Worm (Caenorhabditis elegans) whole organism, L4 larva: Measurements from ENCODE around the gene ndub-11.
A peak's percentile ranks its signal among the peaks of the same experiment; 100 is the strongest.

ENCODE experiments used
- F49E8.2 ChIP-seq: sonication (generic microtip); optimal IDR thresholded peaks from 2 replicates; lab custom pipeline; 2016; ENCODE audit warnings: missing compliant biosample characterization, mild to moderate bottlenecking, missing genetic modification characterization, borderline replicate concordance
- R02D3.7 ChIP-seq: fragments of 150-350 bp; sonication (generic microtip); optimal IDR thresholded peaks from 3 replicates; lab custom pipeline; 2014; ENCODE audit warnings: missing biosample characterization, missing genetic modification characterization
- T20F7.1 ChIP-seq: fragments of 200-800 bp; sonication (Bioruptor generic); optimal IDR thresholded peaks from 2 replicates; lab custom pipeline; 2018; ENCODE audit warnings: mild to moderate bottlenecking, missing genetic modification characterization, missing compliant biosample characterization
- Y105C5A.15 ChIP-seq: fragments of 200-800 bp; sonication (Bioruptor generic); IDR thresholded peaks from 2 replicates; pipeline ENCODE4 v1.3.6; 2022; ENCODE audit warnings: missing genetic modification characterization, missing compliant biosample characterization
- Y48G9A.11 ChIP-seq: fragments of 200-800 bp; sonication (Bioruptor generic); IDR thresholded peaks from 2 replicates; pipeline ENCODE4 v1.3.6; 2022; ENCODE audit warnings: missing genetic modification reagents, missing genetic modification characterization, missing compliant biosample characterization
- Y75B8A.6 ChIP-seq: fragments of 200-800 bp; sonication (Bioruptor generic); IDR thresholded peaks from 2 replicates; pipeline ENCODE4 v1.3.6; 2022; ENCODE audit warnings: missing genetic modification reagents, missing genetic modification characterization, missing compliant biosample characterization
- ZK337.2 ChIP-seq: fragments of 200-800 bp; sonication (Bioruptor generic); IDR thresholded peaks from 2 replicates; pipeline ENCODE4 v1.3.6; 2022; ENCODE audit warnings: missing genetic modification reagents, missing genetic modification characterization, missing compliant biosample characterization
- aly-2 ChIP-seq: sonication (generic microtip); optimal IDR thresholded peaks from 2 replicates; lab custom pipeline; 2018; ENCODE audit warnings: missing biosample characterization, missing genetic modification characterization
- ceh-20 ChIP-seq: fragments of 200-800 bp; sonication (Bioruptor generic); IDR thresholded peaks from 2 replicates; pipeline ENCODE4 v1.3.6; 2022; ENCODE audit warnings: missing genetic modification reagents, missing genetic modification characterization, missing compliant biosample characterization
- ces-1 ChIP-seq: fragments of 150-350 bp; sonication (generic microtip); optimal IDR thresholded peaks from 4 replicates; lab custom pipeline; 2014; ENCODE audit warnings: missing biosample characterization, missing genetic modification reagents, missing genetic modification characterization
- daf-12 ChIP-seq: fragments of 150-350 bp; optimal IDR thresholded peaks from 2 replicates; lab custom pipeline; 2014; ENCODE audit warnings: missing biosample characterization, missing genetic modification reagents, missing genetic modification characterization
- daf-16 ChIP-seq, 3 experiments: sonication (generic microtip); optimal IDR thresholded peaks; 2 replicates each; lab custom pipeline; 2016 to 2017; ENCODE audit warnings: missing genetic modification characterization in 3 of 3, missing genetic modification reagents in 3 of 3, mild to moderate bottlenecking in 2 of 3, missing compliant biosample characterization in 2 of 3, missing biosample characterization in 1 of 3, moderate library complexity in 1 of 3
- dmd-6 ChIP-seq: fragments of 200-800 bp; sonication (Bioruptor generic); IDR thresholded peaks from 2 replicates; pipeline ENCODE4 v1.3.6; 2022; ENCODE audit warnings: missing genetic modification reagents, missing genetic modification characterization, missing compliant biosample characterization
- dmd-9 ChIP-seq: fragments of 200-800 bp; sonication (Bioruptor generic); IDR thresholded peaks from 2 replicates; pipeline ENCODE4 v1.3.6; 2022; ENCODE audit warnings: missing genetic modification reagents, missing genetic modification characterization, missing compliant biosample characterization
- dve-1 ChIP-seq: sonication (generic microtip); optimal IDR thresholded peaks from 2 replicates; lab custom pipeline; 2017; ENCODE audit warnings: antibody characterized with exemption, mild to moderate bottlenecking, missing genetic modification characterization, missing compliant biosample characterization; ENCODE audit not compliant: insufficient read depth
- fkh-10 ChIP-seq: fragments of 150-350 bp; optimal IDR thresholded peaks from 2 replicates; lab custom pipeline; 2014; ENCODE audit warnings: missing biosample characterization, missing genetic modification reagents, missing genetic modification characterization
- hlh-11 ChIP-seq: fragments of 200-800 bp; sonication (Bioruptor generic); optimal IDR thresholded peaks from 2 replicates; lab custom pipeline; 2018; ENCODE audit warnings: mild to moderate bottlenecking, missing genetic modification characterization, missing compliant biosample characterization
- hlh-30 ChIP-seq: sonication (generic microtip); optimal IDR thresholded peaks from 2 replicates; lab custom pipeline; 2017; ENCODE audit warnings: antibody characterized with exemption, mild to moderate bottlenecking, missing genetic modification characterization, missing compliant biosample characterization; ENCODE audit not compliant: insufficient read depth
- jun-1 ChIP-seq: fragments of 150-350 bp; optimal IDR thresholded peaks from 2 replicates; lab custom pipeline; 2014; ENCODE audit warnings: missing biosample characterization, missing genetic modification reagents, missing genetic modification characterization
- lim-7 ChIP-seq: fragments of 200-800 bp; sonication (Bioruptor generic); IDR thresholded peaks from 2 replicates; pipeline ENCODE4 v1.3.6; 2022; ENCODE audit warnings: missing genetic modification characterization, missing compliant biosample characterization
- lin-39 ChIP-seq: fragments of 150-350 bp; optimal IDR thresholded peaks from 2 replicates; lab custom pipeline; 2014; ENCODE audit warnings: missing biosample characterization, missing genetic modification reagents, missing genetic modification characterization
- lsy-2 ChIP-seq, 2 experiments: fragments of 150-350 bp in 1 of 2; sonication (generic microtip) in 1 of 2; optimal IDR thresholded peaks; 2 replicates each; lab custom pipeline; 2014 to 2017; ENCODE audit warnings: missing biosample characterization in 2 of 2, missing genetic modification characterization in 2 of 2
- madf-9 ChIP-seq: fragments of 200-800 bp; sonication (Bioruptor generic); conservative IDR thresholded peaks from 2 replicates; pipeline ENCODE4 v1.3.6; 2022; ENCODE audit warnings: missing genetic modification reagents, missing genetic modification characterization, missing compliant biosample characterization
- mep-1 ChIP-seq: fragments of 150-350 bp; sonication (generic microtip); optimal IDR thresholded peaks from 3 replicates; lab custom pipeline; 2014; ENCODE audit warnings: missing biosample characterization, missing genetic modification characterization
- mes-2 ChIP-seq: sonication (generic microtip); optimal IDR thresholded peaks from 2 replicates; lab custom pipeline; 2016; ENCODE audit warnings: missing genotype, mild to moderate bottlenecking, missing genetic modification characterization, missing compliant biosample characterization; ENCODE audit not compliant: poor library complexity, severe bottlenecking
- nhr-102 ChIP-seq: sonication (generic microtip); optimal IDR thresholded peaks from 2 replicates; lab custom pipeline; 2016; ENCODE audit warnings: mild to moderate bottlenecking, missing genetic modification characterization, moderate library complexity, missing compliant biosample characterization
- nhr-28 ChIP-seq: fragments of 150-350 bp; optimal IDR thresholded peaks from 2 replicates; lab custom pipeline; 2014; ENCODE audit warnings: missing biosample characterization, missing genetic modification characterization
- nhr-41 ChIP-seq: fragments of 200-800 bp; sonication (Bioruptor generic); IDR thresholded peaks from 2 replicates; pipeline ENCODE4 v1.3.6; 2022; ENCODE audit warnings: missing genetic modification reagents, missing genetic modification characterization, missing compliant biosample characterization
- nhr-6 ChIP-seq: fragments of 150-350 bp; optimal IDR thresholded peaks from 2 replicates; lab custom pipeline; 2014; ENCODE audit warnings: missing biosample characterization, missing genetic modification characterization
- nhr-77 ChIP-seq: fragments of 150-350 bp; optimal IDR thresholded peaks from 2 replicates; lab custom pipeline; 2014; ENCODE audit warnings: missing biosample characterization, missing genetic modification characterization
- php-3 ChIP-seq: fragments of 200-800 bp; sonication (Bioruptor generic); IDR thresholded peaks from 2 replicates; pipeline ENCODE4 v1.3.6; 2022; ENCODE audit warnings: missing genetic modification reagents, missing genetic modification characterization, missing compliant biosample characterization
- pqm-1 ChIP-seq: sonication (generic microtip); optimal IDR thresholded peaks from 2 replicates; lab custom pipeline; 2017; ENCODE audit warnings: missing biosample characterization, missing genetic modification characterization
- rbr-2 ChIP-seq: sonication (generic microtip); optimal IDR thresholded peaks from 2 replicates; lab custom pipeline; 2016; ENCODE audit warnings: missing genotype, missing genetic modification characterization, missing compliant biosample characterization
- sdz-12 ChIP-seq: fragments of 200-800 bp; sonication (Bioruptor generic); optimal IDR thresholded peaks from 2 replicates; lab custom pipeline; 2018; ENCODE audit warnings: mild to moderate bottlenecking, missing genetic modification characterization, missing compliant biosample characterization
- snpc-1.2 ChIP-seq: fragments of 200-800 bp; sonication (Bioruptor generic); IDR thresholded peaks from 2 replicates; pipeline ENCODE4 v1.3.6; 2022; ENCODE audit warnings: missing genetic modification reagents, missing genetic modification characterization, missing compliant biosample characterization
- snpc-4 ChIP-seq: fragments of 150-350 bp; optimal IDR thresholded peaks from 2 replicates; lab custom pipeline; 2014; ENCODE audit warnings: missing biosample characterization, missing genetic modification characterization
- spr-1 ChIP-seq: sonication (generic microtip); optimal IDR thresholded peaks from 2 replicates; lab custom pipeline; 2016; ENCODE audit warnings: mild to moderate bottlenecking, missing genetic modification characterization, missing compliant biosample characterization
- unc-62 ChIP-seq, 3 experiments: fragments of 150-350 bp in 1 of 3; sonication (generic microtip); optimal IDR thresholded peaks in 2 of 3; peaks in 1 of 3; 1 replicate in 1 of 3; 2 replicates in 2 of 3; lab custom pipeline; 2014 to 2017; ENCODE audit warnings: missing biosample characterization in 3 of 3, missing genetic modification characterization in 3 of 3, missing genetic modification reagents in 3 of 3, missing genotype in 1 of 3
- vab-7 ChIP-seq: fragments of 200-800 bp; sonication (Bioruptor generic); IDR thresholded peaks from 2 replicates; pipeline ENCODE4 v1.3.6; 2022; ENCODE audit warnings: missing genetic modification reagents, missing genetic modification characterization, missing compliant biosample characterization
- zfp-2 ChIP-seq: sonication (generic microtip); optimal IDR thresholded peaks from 2 replicates; lab custom pipeline; 2016; ENCODE audit warnings: mild to moderate bottlenecking, missing genetic modification characterization, missing compliant biosample characterization
- zfp-3 ChIP-seq: fragments of 200-800 bp; sonication (Bioruptor generic); conservative IDR thresholded peaks from 2 replicates; pipeline ENCODE4 v1.3.6; 2022; ENCODE audit warnings: missing genetic modification reagents, missing genetic modification characterization, missing compliant biosample characterization
- zip-11 ChIP-seq: fragments of 200-800 bp; sonication (Bioruptor generic); IDR thresholded peaks from 2 replicates; pipeline ENCODE4 v1.3.6; 2022; ENCODE audit warnings: missing genetic modification characterization, missing compliant biosample characterization
- zip-2 ChIP-seq: fragments of 150-350 bp; optimal IDR thresholded peaks from 2 replicates; lab custom pipeline; 2014; ENCODE audit warnings: missing biosample characterization, missing genetic modification characterization
- ztf-11 ChIP-seq: fragments of 150-350 bp; optimal IDR thresholded peaks from 2 replicates; lab custom pipeline; 2014; ENCODE audit warnings: missing biosample characterization, missing genetic modification characterization

The ndub-11 gene

DNA sequence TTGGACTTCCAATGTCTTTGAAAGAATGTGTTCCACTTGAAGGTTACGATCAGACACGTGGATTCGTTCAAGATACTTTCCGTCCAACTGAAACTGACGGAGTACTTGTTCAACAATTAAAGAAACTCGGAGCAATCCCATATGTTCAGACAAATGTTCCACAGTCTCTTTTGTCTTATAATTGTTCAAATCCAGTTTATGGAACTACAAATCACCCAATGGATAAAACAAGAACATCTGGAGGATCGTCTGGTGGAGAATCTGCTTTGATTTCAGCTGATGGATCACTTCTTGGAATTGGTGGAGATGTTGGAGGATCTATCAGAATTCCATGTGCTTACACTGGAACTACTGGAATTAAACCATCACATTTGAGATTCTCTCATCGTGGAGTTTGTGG, 23.1 kb upstream of the ndub-11 start:
- peak in 1 of 2 experiments; percentile 93 for TF ChIP-seq unc-62 (GFP tag; optimal IDR thresholded peaks at IDR 0.05 in 1 of 2; lab: Kevin White, UChicago)
- no peak for TF ChIP-seq unc-62 (tag; optimal IDR thresholded peaks at IDR 0.05; lab: Kevin White, UChicago)
- no peak for TF ChIP-seq zfp-2

DNA sequence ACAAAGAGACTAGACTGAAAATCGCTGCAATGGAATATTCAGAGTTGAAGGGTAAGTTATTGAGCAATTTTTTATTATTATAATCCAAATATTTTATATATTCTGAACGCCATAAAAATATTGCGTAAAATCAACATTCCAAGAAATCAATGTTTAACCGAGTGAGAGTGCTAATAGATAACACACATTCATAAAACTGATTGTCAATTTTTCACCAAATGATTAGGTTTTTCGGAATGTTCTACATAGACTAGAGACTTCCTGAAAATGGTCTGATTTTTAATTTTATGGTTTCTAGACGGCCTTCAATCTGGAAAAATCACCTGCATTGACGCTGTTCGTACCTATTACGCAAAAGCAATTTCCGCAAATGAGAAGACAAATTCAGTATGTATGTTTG, 22.7 kb upstream of the ndub-11 start:
- TF ChIP-seq daf-16 (GFP tag; optimal IDR thresholded peaks at IDR 0.05; lab: Kevin White, UChicago) = no peak
- TF ChIP-seq daf-16 (tag; optimal IDR thresholded peaks at IDR 0.05; lab: Kevin White, UChicago) = peak; percentile 49
- no peak for TF ChIP-seq php-3 (GFP tag; lab: Robert Waterston, UW)
- TF ChIP-seq R02D3.7 (tag; lab: Kevin White, UChicago) = no peak
- TF ChIP-seq dmd-6 (GFP tag; lab: Robert Waterston, UW) = 0 out of 2 replicates have a peak, but pooled peaks have one; percentile 9
- TF ChIP-seq dve-1 (tag; lab: Kevin White, UChicago) = peak; percentile 21
- peak; percentile 54 for TF ChIP-seq pqm-1 (tag; lab: Kevin White, UChicago)
- peak; percentile 53 for TF ChIP-seq nhr-28
- TF ChIP-seq ZK337.2 (GFP tag; lab: Robert Waterston, UW) = no peak
- no peak for TF ChIP-seq ces-1 (GFP tag; lab: Kevin White, UChicago)
- peak; percentile 11 for TF ChIP-seq hlh-11 (tag; lab: Kevin White, UChicago)

DNA sequence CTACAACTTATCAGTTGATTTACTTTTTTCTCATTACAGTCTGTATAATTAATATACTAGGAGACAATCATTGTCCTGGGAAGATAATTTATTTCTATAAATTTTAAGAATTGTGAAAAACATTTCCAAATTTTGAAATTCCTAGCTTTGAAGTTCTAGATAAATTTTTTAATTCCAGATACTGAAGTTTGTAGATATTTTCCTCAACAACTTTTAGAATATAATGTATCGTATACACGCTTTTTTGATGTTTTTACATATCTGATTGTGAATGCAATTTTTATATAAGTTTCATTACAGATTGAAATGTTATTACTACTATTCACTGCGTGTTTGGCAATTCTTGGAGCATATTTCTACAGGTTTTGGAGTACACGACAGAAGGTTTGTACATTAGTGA, 22.1 kb upstream of the ndub-11 start, which contains the start of gene faah-2:
Gene faah-2 (plus strand): TSS at position 301 of the 400 bp plus-strand sequence.
- TF ChIP-seq unc-62 (GFP tag; optimal IDR thresholded peaks at IDR 0.05 in 1 of 2; lab: Kevin White, UChicago) = peak in 1 of 2 experiments; percentile 50
- TF ChIP-seq unc-62 (tag; optimal IDR thresholded peaks at IDR 0.05; lab: Kevin White, UChicago) = no peak
- TF ChIP-seq Y105C5A.15 = no peak
- TF ChIP-seq, all 104 proteins: peak for 1

- TF ChIP-seq mep-1 (tag; lab: Kevin White, UChicago) = peak; percentile 40
- TF ChIP-seq snpc-4 (tag; lab: Kevin White, UChicago) = no peak
- no peak for TF ChIP-seq F49E8.2
- TF ChIP-seq fkh-10 (GFP tag; lab: Kevin White, UChicago) = no peak
- no peak for TF ChIP-seq jun-1 (tag; lab: Kevin White, UChicago)
- no peak for TF ChIP-seq Y48G9A.11
- TF ChIP-seq zip-2 (tag; lab: Kevin White, UChicago) = no peak
- no peak for TF ChIP-seq aly-2 (tag; lab: Kevin White, UChicago)
- no peak for TF ChIP-seq R02D3.7 (tag; lab: Kevin White, UChicago)
- TF ChIP-seq mes-2 (tag; lab: Kevin White, UChicago) = peak; percentile 28
- TF ChIP-seq php-3 (GFP tag; lab: Robert Waterston, UW) = peak; percentile 99
- no peak for TF ChIP-seq daf-12 (tag; lab: Kevin White, UChicago)
- TF ChIP-seq nhr-6 (tag; lab: Kevin White, UChicago) = no peak
- TF ChIP-seq sdz-12 (GFP tag; lab: Kevin White, UChicago) = no peak
- TF ChIP-seq lsy-2 (tag; optimal IDR thresholded peaks at IDR 0.05; lab: Kevin White, UChicago) = peak in 1 of 2 experiments; percentile 33
- TF ChIP-seq hlh-30 (tag; lab: Kevin White, UChicago) = peak; percentile 53
- TF ChIP-seq pqm-1 (tag; lab: Kevin White, UChicago) = peak; percentile 72
- TF ChIP-seq nhr-102 = peak; percentile 48
- no peak for TF ChIP-seq ZK337.2 (GFP tag; lab: Robert Waterston, UW)
- no peak for TF ChIP-seq madf-9 (GFP tag; lab: Robert Waterston, UW)
- no peak for TF ChIP-seq lim-7 (GFP tag; lab: Robert Waterston, UW)
- TF ChIP-seq T20F7.1 (GFP tag; lab: Kevin White, UChicago) = peak; percentile 42
- no peak for TF ChIP-seq zfp-3 (GFP tag; lab: Robert Waterston, UW)
- TF ChIP-seq lin-39 (tag; lab: Kevin White, UChicago) = no peak
- TF ChIP-seq nhr-77 (tag; lab: Kevin White, UChicago) = peak; percentile 52
- TF ChIP-seq rbr-2 (tag; lab: Kevin White, UChicago) = no peak
- no peak for TF ChIP-seq Y75B8A.6 (GFP tag; lab: Robert Waterston, UW)
- no peak for TF ChIP-seq nhr-41 (GFP tag; lab: Robert Waterston, UW)
- no peak for TF ChIP-seq ztf-11 (tag; lab: Kevin White, UChicago)
- no peak for TF ChIP-seq vab-7 (GFP tag; lab: Robert Waterston, UW)
- TF ChIP-seq ceh-20 (GFP tag; lab: Robert Waterston, UW) = peak; percentile 88
- no peak for TF ChIP-seq dmd-9 (GFP tag; lab: Robert Waterston, UW)
- TF ChIP-seq zip-11 (GFP tag; lab: Robert Waterston, UW) = no peak
- TF ChIP-seq snpc-1.2 (GFP tag; lab: Robert Waterston, UW) = no peak
- no peak for TF ChIP-seq spr-1 (tag; lab: Kevin White, UChicago)
These were observed 21.7 kb upstream of the ndub-11 start for ce11 chrIV:8151721-8152120.
